Worm (Caenorhabditis elegans) whole organism, L4 larva: ENCODE measurements around the gene fipr-21.

ENCODE experiments used
- ces-1 ChIP-seq: fragments of 150-350 bp; sonication (generic microtip); optimal IDR thresholded peaks from 4 replicates; lab custom pipeline; 2014; ENCODE audit warnings: missing biosample characterization, missing genetic modification reagents, missing genetic modification characterization
- daf-16 ChIP-seq, 3 experiments: sonication (generic microtip); optimal IDR thresholded peaks; 2 replicates each; lab custom pipeline; 2016 to 2017; ENCODE audit warnings: missing genetic modification characterization in 3 of 3, missing genetic modification reagents in 3 of 3, mild to moderate bottlenecking in 2 of 3, missing compliant biosample characterization in 2 of 3, missing biosample characterization in 1 of 3, moderate library complexity in 1 of 3
- jun-1 ChIP-seq: fragments of 150-350 bp; optimal IDR thresholded peaks from 2 replicates; lab custom pipeline; 2014; ENCODE audit warnings: missing biosample characterization, missing genetic modification reagents, missing genetic modification characterization
- nhr-77 ChIP-seq: fragments of 150-350 bp; optimal IDR thresholded peaks from 2 replicates; lab custom pipeline; 2014; ENCODE audit warnings: missing biosample characterization, missing genetic modification characterization
- ztf-7 ChIP-seq: fragments of 150-350 bp; optimal IDR thresholded peaks from 2 replicates; lab custom pipeline; 2014; ENCODE audit warnings: missing biosample characterization, missing genetic modification characterization

DNA sequence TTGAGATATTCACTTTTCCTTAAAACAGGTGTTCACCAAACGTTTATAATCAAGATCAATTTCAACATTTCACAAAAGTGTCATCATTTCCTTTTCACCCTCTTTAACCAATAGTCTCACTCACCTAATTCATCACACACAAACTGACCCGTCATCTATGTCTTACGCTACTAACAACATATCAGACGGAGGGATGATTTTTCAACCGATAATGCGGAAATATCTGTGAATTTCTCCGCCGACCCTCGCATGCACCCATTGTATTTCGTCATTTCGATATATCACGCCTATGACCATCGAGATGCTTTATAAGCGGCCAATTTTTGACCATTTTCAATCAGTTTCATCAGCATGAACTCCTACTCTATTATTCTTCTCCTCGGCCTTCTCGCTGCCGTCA, at the start of gene fipr-21:
- TF ChIP-seq daf-16 (GFP tag; optimal IDR thresholded peaks at IDR 0.05; lab: Kevin White, UChicago) (no peak), daf-16 (tag; optimal IDR thresholded peaks at IDR 0.05; lab: Kevin White, UChicago) (no peak), jun-1 (no peak), nhr-77 (no peak), ztf-7 (no peak), ces-1 (GFP tag; lab: Kevin White, UChicago) (no peak)
